Worm (Caenorhabditis elegans): ENCODE results near the gene F56F10.2.

Gene F56F10.2

DNA sequence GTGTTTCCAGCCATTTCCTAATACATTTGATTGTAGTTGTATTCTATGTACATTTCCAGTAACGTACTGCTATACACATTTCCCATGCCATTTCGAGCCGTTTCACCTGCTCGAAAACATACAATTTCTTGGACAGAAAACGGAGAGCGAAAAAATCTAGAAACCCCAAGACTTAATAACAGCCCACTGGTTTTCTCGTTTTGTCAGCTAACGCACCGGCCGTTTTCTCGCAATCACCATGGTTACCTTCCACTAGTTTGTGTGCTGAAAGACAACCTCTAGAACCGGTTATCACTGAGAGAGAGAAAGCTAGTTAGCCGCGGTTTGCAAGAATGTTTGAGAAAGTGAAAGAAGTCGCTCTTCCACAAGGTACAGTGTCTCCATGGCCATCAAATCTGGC lies 29.2 kb upstream of the F56F10.2 start:
- no peak for TF ChIP-seq bed-3 (GFP tag; optimal IDR thresholded peaks at IDR 0.05)

DNA sequence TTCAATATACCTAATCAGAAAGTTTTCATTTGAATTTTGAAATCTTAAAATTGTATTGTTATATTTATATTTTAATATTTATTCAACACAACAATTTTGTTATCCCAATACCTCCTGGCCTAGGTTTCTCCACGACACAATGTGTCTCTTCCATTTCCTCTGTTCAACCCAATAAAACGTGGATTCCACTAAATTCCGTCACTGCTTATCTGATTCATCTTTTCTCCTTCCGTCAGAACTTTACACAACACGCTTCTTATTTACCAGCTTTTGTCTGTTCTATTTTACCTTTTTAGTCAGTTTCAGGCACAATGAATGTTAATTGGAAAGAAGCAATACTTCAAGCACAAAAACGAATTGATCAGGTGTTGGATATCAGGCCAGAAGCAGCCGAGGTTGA lies 24.9 kb upstream of the F56F10.2 start, which contains the start of gene F39H12.1:
TSS of gene F39H12.1 (plus strand) at position 301 of the 400 bp plus-strand sequence.
- TF ChIP-seq nhr-12 (tag; optimal IDR thresholded peaks at IDR 0.05) = no peak
- TF ChIP-seq unc-39 (tag; optimal IDR thresholded peaks at IDR 0.05) = no peak
- TF ChIP-seq cnd-1 (tag; optimal IDR thresholded peaks at IDR 0.05) = no peak
- TF ChIP-seq nhr-28 (tag; optimal IDR thresholded peaks at IDR 0.05) = no peak
- TF ChIP-seq mab-5 (tag; optimal IDR thresholded peaks at IDR 0.05) = no peak
- TF ChIP-seq elt-1 (tag; optimal IDR thresholded peaks at IDR 0.05; ENCODE audit: borderline replicate concordance, insufficient read depth) = no peak
- no peak for TF ChIP-seq unc-62 (GFP tag; optimal IDR thresholded peaks at IDR 0.05)
- no peak for TF ChIP-seq nhr-2 (tag; optimal IDR thresholded peaks at IDR 0.05)
- no peak for TF ChIP-seq zip-8 (tag; optimal IDR thresholded peaks at IDR 0.05)
- TF ChIP-seq ceh-43 (GFP tag; optimal IDR thresholded peaks at IDR 0.05) = no peak
- no peak for TF ChIP-seq nhr-76 (tag; optimal IDR thresholded peaks at IDR 0.05)
- TF ChIP-seq tbx-8 (GFP tag; optimal IDR thresholded peaks at IDR 0.05) = no peak
- no peak for TF ChIP-seq snpc-4 (tag; optimal IDR thresholded peaks at IDR 0.05)

DNA sequence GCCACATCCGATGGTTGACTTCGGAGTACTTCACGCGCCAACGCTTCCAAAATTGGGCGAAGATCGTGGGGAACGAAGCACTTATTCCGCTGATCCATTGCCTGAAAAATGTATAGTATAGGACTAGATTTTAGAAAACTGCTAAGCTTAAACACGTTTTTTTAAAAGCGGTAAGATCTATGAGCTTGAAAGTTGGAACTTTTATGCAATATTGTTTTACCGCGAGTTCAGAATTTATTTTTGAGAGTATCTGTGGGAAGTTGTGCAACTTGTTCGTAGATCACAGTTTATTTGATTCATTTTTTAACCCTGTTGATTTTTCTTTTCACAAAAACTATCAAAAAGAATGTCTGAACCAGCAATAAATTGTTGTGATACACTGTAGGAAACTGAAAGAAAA lies 18.0 kb upstream of the F56F10.2 start, which contains the start of gene F39H12.3:
TSS of gene F39H12.3 (minus strand) at position 101 of the 400 bp plus-strand sequence.
- no peak for TF ChIP-seq sptf-1 (tag; optimal IDR thresholded peaks at IDR 0.05)
- no peak for TF ChIP-seq sem-2 (GFP tag; optimal IDR thresholded peaks at IDR 0.05)
- TF ChIP-seq lsy-2 (tag; optimal IDR thresholded peaks at IDR 0.05) = no peak
- no peak for TF ChIP-seq cnd-1 (tag; optimal IDR thresholded peaks at IDR 0.05)
- TF ChIP-seq blmp-1 (tag; optimal IDR thresholded peaks at IDR 0.05) = no peak
- no peak for TF ChIP-seq mls-2 (tag; optimal IDR thresholded peaks at IDR 0.05)
- no peak for TF ChIP-seq nhr-12 (tag; optimal IDR thresholded peaks at IDR 0.05)
- TF ChIP-seq pha-4 (tag; optimal IDR thresholded peaks at IDR 0.05) = no peak
- TF ChIP-seq flh-1 (GFP tag; optimal IDR thresholded peaks at IDR 0.05) = no peak
- TF ChIP-seq ceh-39 (tag; optimal IDR thresholded peaks at IDR 0.05) = no peak
- TF ChIP-seq ces-1 (GFP tag; optimal IDR thresholded peaks at IDR 0.05) = no peak
- no peak for TF ChIP-seq nhr-237 (tag; optimal IDR thresholded peaks at IDR 0.05)
- no peak for TF ChIP-seq ham-2 (GFP tag; optimal IDR thresholded peaks at IDR 0.05)
- TF ChIP-seq tbx-8 (GFP tag; optimal IDR thresholded peaks at IDR 0.05) = no peak
- TF ChIP-seq ceh-43 (GFP tag; optimal IDR thresholded peaks at IDR 0.05) = no peak
- no peak for TF ChIP-seq ceh-83 (GFP tag; optimal IDR thresholded peaks at IDR 0.05)
- TF ChIP-seq unc-62 (GFP tag; optimal IDR thresholded peaks at IDR 0.05) = no peak

DNA sequence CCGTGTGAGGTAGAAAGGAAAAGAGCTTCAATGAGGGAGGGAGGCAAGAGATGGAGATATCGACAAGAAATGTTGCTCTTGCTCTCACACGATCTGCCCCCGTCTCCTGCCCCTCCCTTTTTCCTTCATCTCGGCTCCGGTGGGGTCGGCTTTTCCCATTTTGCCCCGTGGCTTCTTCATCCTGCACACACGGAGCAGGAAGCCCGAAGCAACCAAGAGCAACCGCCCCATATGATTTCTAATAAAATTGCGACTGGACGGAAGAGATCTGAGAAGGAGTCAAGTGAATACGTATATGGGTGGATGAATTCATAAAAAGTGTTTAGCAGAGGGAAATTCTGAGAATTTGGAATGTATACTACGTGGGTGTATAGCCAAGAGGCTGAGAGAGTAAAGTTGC lies 14.8 kb upstream of the F56F10.2 start:
- TF ChIP-seq ces-1 (GFP tag; optimal IDR thresholded peaks at IDR 0.05) (peak; percentile 18), flh-1 (GFP tag; optimal IDR thresholded peaks at IDR 0.05) (no peak), ceh-83 (GFP tag; optimal IDR thresholded peaks at IDR 0.05) (no peak), tbx-8 (GFP tag; optimal IDR thresholded peaks at IDR 0.05) (no peak), unc-120 (tag; optimal IDR thresholded peaks at IDR 0.05; ENCODE audit: poor library complexity, severe bottlenecking) (peak; percentile 51)

DNA sequence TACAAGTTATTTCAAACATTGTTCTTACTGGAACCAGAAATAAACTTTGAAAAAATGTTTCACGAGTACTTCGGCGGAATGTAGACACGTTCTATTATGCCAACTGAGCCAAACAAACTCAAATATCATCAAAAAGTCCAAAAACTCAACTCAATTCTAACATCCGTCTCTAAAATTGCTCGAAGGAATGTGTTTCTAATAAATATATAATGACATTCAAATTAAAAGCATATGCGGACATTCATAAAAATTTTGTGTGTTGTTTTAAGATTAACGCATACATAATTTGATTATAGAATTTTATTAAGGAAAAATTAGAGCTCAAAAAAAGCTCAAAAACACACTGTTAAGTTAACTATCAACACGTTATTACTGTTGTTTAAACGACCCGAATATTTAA lies 14.0 kb upstream of the F56F10.2 start:
- TF ChIP-seq zip-8 (tag; optimal IDR thresholded peaks at IDR 0.05) = no peak
- TF ChIP-seq nhr-12 (tag; optimal IDR thresholded peaks at IDR 0.05) = no peak
- no peak for TF ChIP-seq nhr-237 (tag; optimal IDR thresholded peaks at IDR 0.05)
- no peak for TF ChIP-seq sem-2 (GFP tag; optimal IDR thresholded peaks at IDR 0.05)
- TF ChIP-seq unc-39 (tag; optimal IDR thresholded peaks at IDR 0.05) = no peak
- no peak for TF ChIP-seq unc-120 (tag; optimal IDR thresholded peaks at IDR 0.05; ENCODE audit: poor library complexity, severe bottlenecking)
- TF ChIP-seq M03D4.4 (tag; optimal IDR thresholded peaks at IDR 0.05) = no peak
- no peak for TF ChIP-seq blmp-1 (tag; optimal IDR thresholded peaks at IDR 0.05)
- no peak for TF ChIP-seq nhr-76 (tag; optimal IDR thresholded peaks at IDR 0.05)
- no peak for TF ChIP-seq ztf-11 (tag; optimal IDR thresholded peaks at IDR 0.05)
- no peak for TF ChIP-seq mep-1 (tag; optimal IDR thresholded peaks at IDR 0.05)

DNA sequence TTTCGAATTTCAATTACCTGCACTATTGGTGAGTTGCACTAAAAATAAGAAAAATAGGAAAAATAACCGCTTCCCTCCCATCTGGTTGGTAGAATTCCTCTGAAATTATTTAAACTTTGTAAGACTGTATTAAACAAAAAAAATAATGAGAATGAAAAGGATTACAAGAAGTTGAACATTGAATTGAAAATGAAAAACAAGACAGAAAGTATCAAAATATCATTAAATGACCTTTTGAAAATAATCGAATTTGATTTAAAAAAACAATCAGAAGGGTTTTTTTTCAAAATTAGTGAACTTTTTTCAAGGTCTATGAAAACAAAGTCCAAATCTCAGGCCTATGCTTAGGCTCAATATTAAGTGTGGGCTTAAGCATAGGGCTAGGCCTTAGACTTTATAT lies 8.0 kb upstream of the F56F10.2 start, which contains the start of gene igcm-1:
TSS of gene igcm-1 (minus strand) at position 101 of the 400 bp plus-strand sequence.
- TF ChIP-seq pha-4 (tag; optimal IDR thresholded peaks at IDR 0.05) (no peak), elt-1 (tag; optimal IDR thresholded peaks at IDR 0.05; ENCODE audit: borderline replicate concordance, insufficient read depth) (no peak), mab-5 (tag; optimal IDR thresholded peaks at IDR 0.05) (no peak), cnd-1 (tag; optimal IDR thresholded peaks at IDR 0.05) (no peak), bed-3 (GFP tag; optimal IDR thresholded peaks at IDR 0.05) (no peak), nhr-28 (tag; optimal IDR thresholded peaks at IDR 0.05) (no peak)

All from whole organism, mixed stage, embryonic.